Fruit fly (Drosophila melanogaster): ENCODE measurements around the gene Cyp6d5.

The Cyp6d5 gene

DNA sequence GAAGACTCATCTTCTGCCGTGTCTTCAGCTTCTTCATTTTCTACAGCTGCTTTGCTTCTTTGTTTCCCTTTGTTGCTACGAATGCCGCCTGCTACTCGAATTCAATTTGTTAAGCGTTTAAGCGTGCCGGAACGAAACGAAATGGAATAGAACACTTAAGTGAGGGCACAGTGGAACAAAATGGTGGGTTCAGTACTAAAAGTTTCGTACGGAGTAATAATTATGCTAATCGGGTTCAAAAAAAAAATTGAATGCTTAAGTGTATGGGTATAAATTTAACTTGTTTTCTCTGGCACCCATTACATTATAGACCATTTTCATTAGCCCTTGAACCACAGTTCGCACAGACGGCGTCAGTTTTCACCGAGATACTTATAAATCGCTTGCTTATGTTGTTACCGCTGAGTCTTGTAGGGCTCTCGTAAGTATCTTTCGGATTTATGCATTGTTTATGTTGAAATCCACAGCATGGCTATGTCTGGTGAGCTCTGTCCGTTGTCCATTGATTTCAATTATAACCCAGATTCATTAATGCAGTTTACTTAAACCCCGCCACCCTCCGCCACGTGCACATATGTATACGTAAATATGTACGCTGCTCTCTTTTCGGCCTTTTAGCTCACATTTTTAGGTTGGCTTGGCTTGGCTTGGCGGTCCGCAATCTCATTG, 16.4 kb upstream of the Cyp6d5 start (continued):
- TF ChIP-seq CG4820 (GFP tag; optimal IDR thresholded peaks at IDR 0.05) (peak; percentile 97), H15 (GFP tag; IDR thresholded peaks at IDR 0.05) (peak; percentile 95), Usf (GFP tag; optimal IDR thresholded peaks at IDR 0.05) (peak; percentile 37), salm (tag; optimal IDR thresholded peaks at IDR 0.05) (peak; percentile 53), Doc3 (GFP tag; IDR thresholded peaks at IDR 0.05; ENCODE audit: partially characterized antibody) (no peak), lola (GFP tag; optimal IDR thresholded peaks at IDR 0.05) (peak in 1 of 3 experiments; percentile 69), CG4424 (GFP tag; optimal IDR thresholded peaks at IDR 0.05) (peak; percentile 97), CG1233 (GFP tag; optimal IDR thresholded peaks at IDR 0.05) (peak; percentile 91), Trl (optimal IDR thresholded peaks at IDR 0.05) (no peak), Trl (GFP tag; optimal IDR thresholded peaks at IDR 0.05) (peak; percentile 91), psq (GFP tag; optimal IDR thresholded peaks at IDR 0.05) (peak; percentile 30), CG14667 (GFP tag; IDR thresholded peaks at IDR 0.05) (peak; percentile 96), pan (optimal IDR thresholded peaks at IDR 0.05) (no peak), pan (GFP tag; optimal IDR thresholded peaks at IDR 0.05 in 1 of 2, IDR thresholded peaks at IDR 0.05 in 1 of 2) (peak in 1 of 2 experiments; percentile 97), CG11398 (GFP tag; optimal IDR thresholded peaks at IDR 0.05) (peak; percentile 67), en (GFP tag; optimal IDR thresholded peaks at IDR 0.05) (peak; percentile 68), fd96Cb (tag; optimal IDR thresholded peaks at IDR 0.05) (peak; percentile 95), Mrtf (GFP tag; IDR thresholded peaks at IDR 0.05) (peak; percentile 91), luna (GFP tag; optimal IDR thresholded peaks at IDR 0.05) (peak; percentile 11), Camta (GFP tag; optimal IDR thresholded peaks at IDR 0.05) (peak; percentile 92), al (GFP tag; IDR thresholded peaks at IDR 0.05) (peak; percentile 86), exex (tag; optimal IDR thresholded peaks at IDR 0.05) (peak; percentile 42), CG17802 (tag; optimal IDR thresholded peaks at IDR 0.05) (peak; percentile 83), Dek (tag; optimal IDR thresholded peaks at IDR 0.05) (peak; percentile 41), sqz (GFP tag; optimal IDR thresholded peaks at IDR 0.05) (peak; percentile 91), sens-2 (GFP tag; IDR thresholded peaks at IDR 0.05) (peak; percentile 94), Six4 (GFP tag; optimal IDR thresholded peaks at IDR 0.05) (peak; percentile 92), Scr (GFP tag; IDR thresholded peaks at IDR 0.05; ENCODE audit: partially characterized antibody) (peak; percentile 41), gsb-n (tag; optimal IDR thresholded peaks at IDR 0.05) (peak; percentile 82), CG6175 (GFP tag; IDR thresholded peaks at IDR 0.05) (peak; percentile 90), stwl (tag; optimal IDR thresholded peaks at IDR 0.05) (peak; percentile 74), CG6791 (GFP tag; IDR thresholded peaks at IDR 0.05; ENCODE audit: partially characterized antibody) (peak; percentile 76), Aef1 (GFP tag; IDR thresholded peaks at IDR 0.05) (peak; percentile 94), CG13775 (GFP tag; optimal IDR thresholded peaks at IDR 0.05) (peak; percentile 65), Nf-YC (tag; optimal IDR thresholded peaks at IDR 0.05) (peak; percentile 62), nerfin-2 (GFP tag; IDR thresholded peaks at IDR 0.05; ENCODE audit: partially characterized antibody) (peak; percentile 62), CG10209 (GFP tag; optimal IDR thresholded peaks at IDR 0.05) (peak; percentile 78), Dfd (GFP tag; optimal IDR thresholded peaks at IDR 0.05) (no peak), fd64A (GFP tag; optimal IDR thresholded peaks at IDR 0.05) (peak; percentile 84), Meics (GFP tag; optimal IDR thresholded peaks at IDR 0.05) (peak; percentile 92), CG15269 (tag; optimal IDR thresholded peaks at IDR 0.05) (peak; percentile 88), CG6254 (GFP tag; optimal IDR thresholded peaks at IDR 0.05) (peak; percentile 92), CG17361 (GFP tag; IDR thresholded peaks at IDR 0.05) (peak; percentile 94), kah (GFP tag; optimal IDR thresholded peaks at IDR 0.05) (peak; percentile 77), CG18619 (GFP tag; optimal IDR thresholded peaks at IDR 0.05) (peak; percentile 75), ssp (GFP tag; IDR thresholded peaks at IDR 0.05) (peak; percentile 88), CG9727 (GFP tag; optimal IDR thresholded peaks at IDR 0.05) (peak; percentile 92), HLH4C (GFP tag; IDR thresholded peaks at IDR 0.05; ENCODE audit: partially characterized antibody) (peak; percentile 43; the same call in 1 of the 3 replicates), Dll (GFP tag; IDR thresholded peaks at IDR 0.05; ENCODE audit: partially characterized antibody) (no peak)

Data from whole organism, embryonic.